Worm (Caenorhabditis elegans) whole organism, L4 larva: ENCODE results near the gene C54D10.3.

Experiments
- F10B5.3 ChIP-seq: sonication (generic microtip); optimal IDR thresholded peaks from 2 replicates; lab custom pipeline; 2016; ENCODE audit warnings: mild to moderate bottlenecking, missing genetic modification characterization, missing compliant biosample characterization
- F26F4.8 ChIP-seq: fragments of 200-800 bp; sonication (Bioruptor generic); conservative IDR thresholded peaks from 2 replicates; pipeline ENCODE4 v1.3.6; 2022; ENCODE audit warnings: missing genetic modification characterization, missing compliant biosample characterization
- F49E8.2 ChIP-seq: sonication (generic microtip); optimal IDR thresholded peaks from 2 replicates; lab custom pipeline; 2016; ENCODE audit warnings: missing compliant biosample characterization, mild to moderate bottlenecking, missing genetic modification characterization, borderline replicate concordance
- T26A8.4 ChIP-seq: fragments of 200-800 bp; sonication (Bioruptor generic); IDR thresholded peaks from 2 replicates; pipeline ENCODE4 v1.3.6; 2022; ENCODE audit warnings: missing genetic modification characterization, missing compliant biosample characterization
- Y48G9A.11 ChIP-seq: fragments of 200-800 bp; sonication (Bioruptor generic); IDR thresholded peaks from 2 replicates; pipeline ENCODE4 v1.3.6; 2022; ENCODE audit warnings: missing genetic modification reagents, missing genetic modification characterization, missing compliant biosample characterization
- Y5F2A.4 ChIP-seq: fragments of 200-800 bp; sonication (Bioruptor generic); optimal IDR thresholded peaks from 2 replicates; lab custom pipeline; 2018; ENCODE audit warnings: mild to moderate bottlenecking, missing genetic modification characterization, missing compliant biosample characterization
- ZK337.2 ChIP-seq: fragments of 200-800 bp; sonication (Bioruptor generic); IDR thresholded peaks from 2 replicates; pipeline ENCODE4 v1.3.6; 2022; ENCODE audit warnings: missing genetic modification reagents, missing genetic modification characterization, missing compliant biosample characterization
- aly-2 ChIP-seq: sonication (generic microtip); optimal IDR thresholded peaks from 2 replicates; lab custom pipeline; 2018; ENCODE audit warnings: missing biosample characterization, missing genetic modification characterization
- ama-1 ChIP-seq: fragments of 150-350 bp; optimal IDR thresholded peaks from 2 replicates; lab custom pipeline; 2014; ENCODE audit warnings: inconsistent platforms, mixed read lengths
- ceh-32 ChIP-seq: sonication (generic microtip); optimal IDR thresholded peaks from 2 replicates; lab custom pipeline; 2016; ENCODE audit warnings: mild to moderate bottlenecking, missing genetic modification characterization, missing compliant biosample characterization; ENCODE audit not compliant: poor library complexity
- ceh-44 ChIP-seq: fragments of 200-800 bp; sonication (Bioruptor generic); IDR thresholded peaks from 2 replicates; pipeline ENCODE4 v1.3.6; 2022; ENCODE audit warnings: missing genetic modification reagents, missing genetic modification characterization, missing compliant biosample characterization
- ceh-62 ChIP-seq: sonication (generic microtip); optimal IDR thresholded peaks from 2 replicates; lab custom pipeline; 2017; ENCODE audit warnings: missing biosample characterization, missing genetic modification characterization
- ceh-82 ChIP-seq: sonication (generic microtip); optimal IDR thresholded peaks from 2 replicates; lab custom pipeline; 2017; ENCODE audit warnings: missing biosample characterization, missing genetic modification characterization
- ces-1 ChIP-seq: fragments of 150-350 bp; sonication (generic microtip); optimal IDR thresholded peaks from 4 replicates; lab custom pipeline; 2014; ENCODE audit warnings: missing biosample characterization, missing genetic modification reagents, missing genetic modification characterization
- ctbp-1 ChIP-seq: fragments of 200-800 bp; sonication (Bioruptor generic); IDR thresholded peaks from 2 replicates; pipeline ENCODE4 v1.3.6; 2022; ENCODE audit warnings: missing genetic modification reagents, missing genetic modification characterization, missing compliant biosample characterization
- daf-16 ChIP-seq, 3 experiments: sonication (generic microtip); optimal IDR thresholded peaks; 2 replicates each; lab custom pipeline; 2016 to 2017; ENCODE audit warnings: missing genetic modification characterization in 3 of 3, missing genetic modification reagents in 3 of 3, mild to moderate bottlenecking in 2 of 3, missing compliant biosample characterization in 2 of 3, missing biosample characterization in 1 of 3, moderate library complexity in 1 of 3
- dpl-1 ChIP-seq: fragments of 150-350 bp; optimal IDR thresholded peaks from 2 replicates; lab custom pipeline; 2014; ENCODE audit warnings: missing biosample characterization, missing genetic modification reagents, missing genetic modification characterization
- duxl-1 ChIP-seq: sonication (generic microtip); optimal IDR thresholded peaks from 2 replicates; lab custom pipeline; 2016; ENCODE audit warnings: mild to moderate bottlenecking, missing genetic modification characterization, moderate library complexity, missing compliant biosample characterization; ENCODE audit not compliant: poor library complexity
- egl-43 ChIP-seq: fragments of 200-800 bp; sonication (Bioruptor generic); IDR thresholded peaks from 2 replicates; pipeline ENCODE4 v1.3.6; 2022; ENCODE audit warnings: missing genetic modification reagents, missing genetic modification characterization, missing compliant biosample characterization
- hif-1 ChIP-seq, 2 experiments: sonication (generic microtip); optimal IDR thresholded peaks; 2 replicates each; lab custom pipeline; 2016 to 2017; ENCODE audit warnings: missing compliant biosample characterization in 2 of 2, missing genetic modification characterization in 2 of 2, missing genetic modification reagents in 2 of 2, missing genotype in 2 of 2, mild to moderate bottlenecking in 1 of 2
- hmg-1.1 ChIP-seq: fragments of 200-800 bp; sonication (Bioruptor generic); IDR thresholded peaks from 2 replicates; pipeline ENCODE4 v1.3.6; 2022; ENCODE audit warnings: missing genetic modification reagents, missing genetic modification characterization, missing compliant biosample characterization
- jun-1 ChIP-seq: fragments of 150-350 bp; optimal IDR thresholded peaks from 2 replicates; lab custom pipeline; 2014; ENCODE audit warnings: missing biosample characterization, missing genetic modification reagents, missing genetic modification characterization
- lin-1 ChIP-seq: fragments of 200-800 bp; sonication (Bioruptor generic); IDR thresholded peaks from 2 replicates; pipeline ENCODE4 v1.3.6; 2022; ENCODE audit warnings: missing genetic modification reagents, missing genetic modification characterization, missing compliant biosample characterization
- lin-15B ChIP-seq: fragments of 150-350 bp; sonication (generic microtip); optimal IDR thresholded peaks from 3 replicates; lab custom pipeline; 2014; ENCODE audit warnings: missing biosample characterization, missing genetic modification characterization
- madf-5 ChIP-seq, 2 experiments: fragments of 200-800 bp; sonication (Bioruptor generic); IDR thresholded peaks; 2 replicates each; pipeline ENCODE4 v1.3.6; 2022; ENCODE audit warnings: missing compliant biosample characterization in 2 of 2, missing genetic modification characterization in 2 of 2
- mdt-29 ChIP-seq: fragments of 200-800 bp; sonication (Bioruptor generic); IDR thresholded peaks from 2 replicates; pipeline ENCODE4 v1.3.6; 2022; ENCODE audit warnings: missing genetic modification reagents, missing genetic modification characterization, missing compliant biosample characterization
- mep-1 ChIP-seq: fragments of 150-350 bp; sonication (generic microtip); optimal IDR thresholded peaks from 3 replicates; lab custom pipeline; 2014; ENCODE audit warnings: missing biosample characterization, missing genetic modification characterization
- mxl-2 ChIP-seq: fragments of 200-800 bp; sonication (Bioruptor generic); conservative IDR thresholded peaks from 2 replicates; pipeline ENCODE4 v1.3.6; 2022; ENCODE audit warnings: missing genetic modification reagents, missing genetic modification characterization, missing compliant biosample characterization
- nhr-10 ChIP-seq: fragments of 150-350 bp; optimal IDR thresholded peaks from 2 replicates; lab custom pipeline; 2014; ENCODE audit warnings: missing biosample characterization, missing genetic modification characterization
- nhr-111 ChIP-seq: fragments of 200-800 bp; sonication (Bioruptor generic); optimal IDR thresholded peaks from 2 replicates; lab custom pipeline; 2018; ENCODE audit warnings: mild to moderate bottlenecking, missing genetic modification characterization, missing compliant biosample characterization
- nhr-25 ChIP-seq: sonication (generic microtip); optimal IDR thresholded peaks from 2 replicates; lab custom pipeline; 2017; ENCODE audit warnings: missing genetic modification characterization, mild to moderate bottlenecking, missing compliant biosample characterization, antibody characterized with exemption, moderate library complexity, borderline replicate concordance; ENCODE audit not compliant: insufficient read depth
- nhr-28 ChIP-seq: fragments of 150-350 bp; optimal IDR thresholded peaks from 2 replicates; lab custom pipeline; 2014; ENCODE audit warnings: missing biosample characterization, missing genetic modification characterization
- nhr-41 ChIP-seq: fragments of 200-800 bp; sonication (Bioruptor generic); IDR thresholded peaks from 2 replicates; pipeline ENCODE4 v1.3.6; 2022; ENCODE audit warnings: missing genetic modification reagents, missing genetic modification characterization, missing compliant biosample characterization
- nhr-42 ChIP-seq: fragments of 200-800 bp; sonication (Bioruptor generic); IDR thresholded peaks from 2 replicates; pipeline ENCODE4 v1.3.6; 2022; ENCODE audit warnings: missing genetic modification characterization, missing compliant biosample characterization
- nhr-48 ChIP-seq: sonication (generic microtip); optimal IDR thresholded peaks from 2 replicates; lab custom pipeline; 2016; ENCODE audit warnings: mild to moderate bottlenecking, missing genetic modification characterization, missing compliant biosample characterization
- nhr-6 ChIP-seq: fragments of 150-350 bp; optimal IDR thresholded peaks from 2 replicates; lab custom pipeline; 2014; ENCODE audit warnings: missing biosample characterization, missing genetic modification characterization
- nhr-77 ChIP-seq: fragments of 150-350 bp; optimal IDR thresholded peaks from 2 replicates; lab custom pipeline; 2014; ENCODE audit warnings: missing biosample characterization, missing genetic modification characterization
- rbr-2 ChIP-seq: sonication (generic microtip); optimal IDR thresholded peaks from 2 replicates; lab custom pipeline; 2016; ENCODE audit warnings: missing genotype, missing genetic modification characterization, missing compliant biosample characterization
- saeg-2 ChIP-seq: fragments of 200-800 bp; sonication (Bioruptor generic); IDR thresholded peaks from 2 replicates; pipeline ENCODE4 v1.3.6; 2022; ENCODE audit warnings: missing genetic modification reagents, missing genetic modification characterization, missing compliant biosample characterization
- set-16 ChIP-seq: fragments of 200-800 bp; sonication (Bioruptor generic); IDR thresholded peaks from 2 replicates; pipeline ENCODE4 v1.3.6; 2022; ENCODE audit warnings: missing genetic modification reagents, missing genetic modification characterization, missing compliant biosample characterization
- skn-1 ChIP-seq: fragments of 150-350 bp; optimal IDR thresholded peaks from 2 replicates; lab custom pipeline; 2014; ENCODE audit warnings: missing biosample characterization, missing genetic modification characterization
- snpc-1.2 ChIP-seq: fragments of 200-800 bp; sonication (Bioruptor generic); IDR thresholded peaks from 2 replicates; pipeline ENCODE4 v1.3.6; 2022; ENCODE audit warnings: missing genetic modification reagents, missing genetic modification characterization, missing compliant biosample characterization
- snpc-4 ChIP-seq: fragments of 150-350 bp; optimal IDR thresholded peaks from 2 replicates; lab custom pipeline; 2014; ENCODE audit warnings: missing biosample characterization, missing genetic modification characterization
- spr-1 ChIP-seq: sonication (generic microtip); optimal IDR thresholded peaks from 2 replicates; lab custom pipeline; 2016; ENCODE audit warnings: mild to moderate bottlenecking, missing genetic modification characterization, missing compliant biosample characterization
- spr-3 ChIP-seq: fragments of 200-800 bp; sonication (Bioruptor generic); optimal IDR thresholded peaks from 2 replicates; lab custom pipeline; 2018; ENCODE audit warnings: mild to moderate bottlenecking, missing genetic modification characterization, missing compliant biosample characterization
- tag-97 ChIP-seq: fragments of 200-800 bp; sonication (Bioruptor generic); IDR thresholded peaks from 2 replicates; pipeline ENCODE4 v1.3.6; 2022; ENCODE audit warnings: missing genetic modification characterization, missing compliant biosample characterization
- zfp-2 ChIP-seq: sonication (generic microtip); optimal IDR thresholded peaks from 2 replicates; lab custom pipeline; 2016; ENCODE audit warnings: mild to moderate bottlenecking, missing genetic modification characterization, missing compliant biosample characterization
- zfp-3 ChIP-seq: fragments of 200-800 bp; sonication (Bioruptor generic); conservative IDR thresholded peaks from 2 replicates; pipeline ENCODE4 v1.3.6; 2022; ENCODE audit warnings: missing genetic modification reagents, missing genetic modification characterization, missing compliant biosample characterization
- zip-2 ChIP-seq: fragments of 150-350 bp; optimal IDR thresholded peaks from 2 replicates; lab custom pipeline; 2014; ENCODE audit warnings: missing biosample characterization, missing genetic modification characterization

Gene C54D10.3

ce11 chrV:12413651-12414114 lies 4.7 kb upstream of the C54D10.3 start, which contains the start of gene cdr-6 (continued):
- TF ChIP-seq nhr-42 (GFP tag; lab: Robert Waterston, UW) (no peak), nhr-41 (GFP tag; lab: Robert Waterston, UW) (no peak), snpc-4 (tag; lab: Kevin White, UChicago) (no peak), nhr-111 (GFP tag; lab: Kevin White, UChicago) (no peak), lin-1 (GFP tag; lab: Robert Waterston, UW) (no peak), zfp-3 (GFP tag; lab: Robert Waterston, UW) (no peak), ceh-44 (GFP tag; lab: Robert Waterston, UW) (no peak), F49E8.2 (tag; lab: Kevin White, UChicago) (no peak), saeg-2 (GFP tag; lab: Robert Waterston, UW) (no peak), daf-16 (GFP tag; optimal IDR thresholded peaks at IDR 0.05; lab: Kevin White, UChicago) (no peak), daf-16 (tag; optimal IDR thresholded peaks at IDR 0.05; lab: Kevin White, UChicago) (peak; percentile 79), dpl-1 (GFP tag; lab: Kevin White, UChicago) (no peak), nhr-28 (peak; percentile 77), F10B5.3 (tag; lab: Kevin White, UChicago) (no peak), tag-97 (GFP tag; lab: Robert Waterston, UW) (no peak), spr-3 (no peak), lin-15B (tag; lab: Kevin White, UChicago) (no peak), Y5F2A.4 (GFP tag; lab: Kevin White, UChicago) (no peak), ceh-62 (tag; lab: Kevin White, UChicago) (no peak), nhr-25 (no peak), set-16 (GFP tag; lab: Robert Waterston, UW) (no peak), nhr-6 (tag; lab: Kevin White, UChicago) (peak; percentile 52), mdt-29 (no peak), Y48G9A.11 (GFP tag; lab: Robert Waterston, UW) (no peak), hmg-1.1 (0 out of 2 replicates have a peak, but pooled peaks have one; percentile 10), ctbp-1 (no peak), snpc-1.2 (GFP tag; lab: Robert Waterston, UW) (no peak), rbr-2 (tag; lab: Kevin White, UChicago) (no peak), ceh-82 (tag; lab: Kevin White, UChicago) (no peak), ceh-32 (tag; lab: Kevin White, UChicago) (no peak), nhr-10 (tag; lab: Kevin White, UChicago) (no peak), T26A8.4 (GFP tag; lab: Robert Waterston, UW) (no peak), egl-43 (GFP tag; lab: Robert Waterston, UW) (no peak), skn-1 (tag; lab: Kevin White, UChicago) (no peak), madf-5 (GFP tag; IDR thresholded peaks at IDR 0.05; lab: Robert Waterston, UW) (no peak), mep-1 (tag; lab: Kevin White, UChicago) (peak; percentile 12), nhr-77 (no peak), F26F4.8 (GFP tag; lab: Robert Waterston, UW) (no peak), ZK337.2 (GFP tag; lab: Robert Waterston, UW) (no peak), jun-1 (tag; lab: Kevin White, UChicago) (no peak), mxl-2 (GFP tag; lab: Robert Waterston, UW) (no peak), ces-1 (GFP tag; lab: Kevin White, UChicago) (no peak), hif-1 (tag; optimal IDR thresholded peaks at IDR 0.05; lab: Kevin White, UChicago) (no peak), nhr-48 (tag; lab: Kevin White, UChicago) (peak; percentile 13), spr-1 (tag; lab: Kevin White, UChicago) (no peak), ama-1 (no peak), aly-2 (tag; lab: Kevin White, UChicago) (no peak), zfp-2 (tag; lab: Kevin White, UChicago) (no peak), duxl-1 (tag; lab: Kevin White, UChicago) (no peak), zip-2 (no peak)
